Fruit fly (Drosophila melanogaster): ENCODE data around the gene Zmynd8.

Gene Zmynd8

dm6 chr3R:31724136-31724535 is 54.9 kb downstream of the Zmynd8 start:
- peak; percentile 3 for TF ChIP-seq CG9948 (tag; optimal IDR thresholded peaks at IDR 0.05)
- TF ChIP-seq CG14655 (GFP tag; optimal IDR thresholded peaks at IDR 0.05) = peak; percentile 38
- no peak for TF ChIP-seq CG15710 (tag; optimal IDR thresholded peaks at IDR 0.05)
- TF ChIP-seq CG8159 (tag; optimal IDR thresholded peaks at IDR 0.05) = no peak

DNA sequence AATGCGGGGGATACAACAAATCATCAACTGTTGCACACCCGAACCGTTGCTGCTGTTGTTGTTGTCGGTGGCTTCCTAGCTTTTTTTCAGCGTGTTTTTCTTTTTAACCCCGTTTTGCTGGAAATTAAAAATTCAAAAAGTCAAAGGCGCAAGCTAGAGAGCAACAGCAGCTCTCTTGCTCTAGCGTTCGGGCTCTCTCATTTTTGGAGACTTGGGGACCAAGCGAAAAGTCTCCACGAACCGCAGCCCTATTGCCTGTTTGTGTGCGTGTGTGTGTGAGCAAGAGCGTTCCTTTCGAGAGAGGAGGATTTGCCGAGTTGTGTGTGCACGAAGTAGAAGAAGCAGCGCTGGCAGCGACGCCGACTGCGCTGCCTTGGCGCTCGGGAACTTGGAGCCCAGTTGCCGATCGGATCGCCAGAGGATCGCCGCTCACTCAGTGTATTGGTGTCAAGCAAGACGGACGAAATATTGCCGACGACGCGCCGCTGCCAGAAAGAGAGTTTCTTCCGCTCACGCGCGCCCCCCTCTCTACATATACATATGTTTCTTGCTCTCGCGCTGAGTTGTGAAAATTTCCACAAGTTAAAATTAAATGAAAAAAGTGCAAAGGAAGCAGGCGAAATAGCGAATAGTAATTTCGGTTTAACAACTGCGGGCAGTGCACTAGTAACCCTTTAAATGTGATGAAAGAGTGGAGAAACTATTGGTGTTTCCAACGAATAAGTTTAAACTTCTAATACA is 55.5 kb downstream of the Zmynd8 start:
- TF ChIP-seq gl (tag; optimal IDR thresholded peaks at IDR 0.05) (no peak), CG13204 (GFP tag; optimal IDR thresholded peaks at IDR 0.05) (peak; percentile 64), CG17806 (tag; optimal IDR thresholded peaks at IDR 0.05) (no peak), CG4496 (GFP tag; IDR thresholded peaks at IDR 0.05) (peak; percentile 79), CG32121 (GFP tag; IDR thresholded peaks at IDR 0.05) (peak; percentile 39), Ets98B (GFP tag; IDR thresholded peaks at IDR 0.05) (peak; percentile 52; the same call in 1 of the 2 replicates), CG14655 (GFP tag; optimal IDR thresholded peaks at IDR 0.05) (no peak), CG8159 (tag; optimal IDR thresholded peaks at IDR 0.05) (peak; percentile 10), CG9948 (tag; optimal IDR thresholded peaks at IDR 0.05) (peak; percentile 13), Pif1A (GFP tag; optimal IDR thresholded peaks at IDR 0.05) (no peak), CG10348 (GFP tag; IDR thresholded peaks at IDR 0.05) (no peak), CG8301 (tag; optimal IDR thresholded peaks at IDR 0.05) (no peak), CG34367 (tag; optimal IDR thresholded peaks at IDR 0.05) (no peak), EcR (GFP tag; optimal IDR thresholded peaks at IDR 0.05) (peak; percentile 81), CG15710 (tag; optimal IDR thresholded peaks at IDR 0.05) (no peak), CG12605 (GFP tag; IDR thresholded peaks at IDR 0.05) (peak; percentile 40), fd96Ca (GFP tag; IDR thresholded peaks at IDR 0.05) (peak; percentile 63; the same call in 1 of the 3 replicates), rn (GFP tag; IDR thresholded peaks at IDR 0.05) (no peak), Snoo (tag; optimal IDR thresholded peaks at IDR 0.05) (peak; percentile 34)

DNA sequence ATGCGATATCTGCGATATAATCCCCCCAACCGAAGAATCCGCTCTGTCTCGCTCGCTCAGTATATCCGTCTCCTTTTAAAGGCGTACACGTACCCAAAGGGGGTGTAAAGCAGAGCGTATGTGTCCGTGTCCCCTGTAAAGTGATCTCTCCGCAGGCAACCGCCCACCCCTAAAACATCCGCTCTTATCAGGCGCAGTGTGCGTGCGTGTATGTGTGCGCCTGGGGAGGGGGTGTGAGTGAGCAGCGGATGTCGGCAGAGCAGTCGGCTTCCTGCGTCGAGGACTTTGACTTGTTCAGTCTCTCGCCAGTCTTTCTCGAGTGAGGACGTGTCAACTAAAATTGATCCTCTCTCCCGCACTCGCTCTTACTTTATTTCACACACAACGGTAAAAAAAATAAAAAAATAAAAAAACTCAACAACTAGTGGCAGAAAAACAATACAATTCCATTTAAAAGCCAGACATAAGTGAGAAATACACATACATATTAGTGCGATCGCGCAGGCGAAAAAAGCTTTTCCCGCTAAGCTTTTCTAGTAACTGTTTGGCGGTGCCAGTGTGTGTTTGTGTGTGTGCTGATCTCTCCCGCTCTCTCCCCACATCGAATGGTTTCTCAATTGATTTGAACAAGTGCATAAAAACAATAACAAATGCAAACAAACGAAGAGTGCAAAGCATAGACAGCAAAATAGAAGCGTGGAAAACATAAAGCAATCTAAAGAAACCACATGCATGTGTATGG is 56.4 kb downstream of the Zmynd8 start:
- TF ChIP-seq CG4496 (GFP tag; IDR thresholded peaks at IDR 0.05) (peak; percentile 83), gl (tag; optimal IDR thresholded peaks at IDR 0.05) (peak; percentile 81), CG13204 (GFP tag; optimal IDR thresholded peaks at IDR 0.05) (peak; percentile 90), CG12605 (GFP tag; IDR thresholded peaks at IDR 0.05) (peak; percentile 62; the same call in 1 of the 2 replicates), Snoo (tag; optimal IDR thresholded peaks at IDR 0.05) (peak; percentile 26), CG34367 (tag; optimal IDR thresholded peaks at IDR 0.05) (peak; percentile 42), Ets98B (GFP tag; IDR thresholded peaks at IDR 0.05) (peak; percentile 50; the same call in 1 of the 2 replicates), Pif1B (GFP tag; optimal IDR thresholded peaks at IDR 0.05) (peak; percentile 17), fd96Ca (GFP tag; IDR thresholded peaks at IDR 0.05) (peak; percentile 63), EcR (GFP tag; optimal IDR thresholded peaks at IDR 0.05) (peak; percentile 79), CG9948 (tag; optimal IDR thresholded peaks at IDR 0.05) (no peak), CG32121 (GFP tag; IDR thresholded peaks at IDR 0.05) (peak; percentile 25; the same call in 1 of the 2 replicates), D1 (tag; optimal IDR thresholded peaks at IDR 0.05) (no peak), CG8159 (tag; optimal IDR thresholded peaks at IDR 0.05) (peak; percentile 6), CG15710 (tag; optimal IDR thresholded peaks at IDR 0.05) (peak; percentile 29), CG10348 (GFP tag; IDR thresholded peaks at IDR 0.05) (no peak)

DNA sequence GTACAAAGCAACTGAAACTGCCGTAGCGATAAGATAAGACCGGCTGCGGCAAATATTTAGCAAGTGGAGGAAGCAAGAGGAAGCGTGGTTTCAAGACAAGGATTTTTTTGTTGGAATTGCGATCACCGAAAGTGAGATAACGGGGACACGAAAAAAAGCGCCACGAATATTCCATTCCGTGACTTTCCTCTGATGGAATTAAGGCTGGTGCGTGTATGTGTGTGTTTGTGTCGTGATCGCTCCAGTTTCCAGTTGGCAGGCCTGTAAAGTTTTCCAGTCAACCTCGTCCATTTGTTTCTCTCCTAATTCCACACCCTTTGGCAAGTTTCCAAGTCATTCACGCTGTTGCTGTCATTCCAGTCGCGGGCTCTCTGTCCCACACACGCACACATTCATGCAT is 57.0 kb downstream of the Zmynd8 start:
- no peak for TF ChIP-seq CG15710 (tag; optimal IDR thresholded peaks at IDR 0.05)
- TF ChIP-seq CG32121 (GFP tag; IDR thresholded peaks at IDR 0.05) = no peak
- no peak for TF ChIP-seq D1 (tag; optimal IDR thresholded peaks at IDR 0.05)
- no peak for TF ChIP-seq Pif1A (GFP tag; optimal IDR thresholded peaks at IDR 0.05)
- no peak for TF ChIP-seq Snoo (tag; optimal IDR thresholded peaks at IDR 0.05)
- TF ChIP-seq rn (GFP tag; IDR thresholded peaks at IDR 0.05) = no peak
- TF ChIP-seq Pif1B (GFP tag; optimal IDR thresholded peaks at IDR 0.05) = no peak
- TF ChIP-seq Ets98B (GFP tag; IDR thresholded peaks at IDR 0.05) = no peak
- no peak for TF ChIP-seq CG4496 (GFP tag; IDR thresholded peaks at IDR 0.05)
- TF ChIP-seq EcR (GFP tag; optimal IDR thresholded peaks at IDR 0.05) = no peak
- no peak for TF ChIP-seq fd96Ca (GFP tag; IDR thresholded peaks at IDR 0.05)
- TF ChIP-seq CG17806 (tag; optimal IDR thresholded peaks at IDR 0.05) = no peak
- TF ChIP-seq CG34367 (tag; optimal IDR thresholded peaks at IDR 0.05) = no peak
- no peak for TF ChIP-seq CG14655 (GFP tag; optimal IDR thresholded peaks at IDR 0.05)
- TF ChIP-seq gl (tag; optimal IDR thresholded peaks at IDR 0.05) = no peak
- TF ChIP-seq CG8301 (tag; optimal IDR thresholded peaks at IDR 0.05) = no peak
- TF ChIP-seq CG9948 (tag; optimal IDR thresholded peaks at IDR 0.05) = no peak
- no peak for TF ChIP-seq CG12605 (GFP tag; IDR thresholded peaks at IDR 0.05)
- TF ChIP-seq CG13204 (GFP tag; optimal IDR thresholded peaks at IDR 0.05) = no peak

Data from whole organism, pupa.